Worm (Caenorhabditis elegans): ENCODE data around the gene eif-3.K.

eif-3.K gene

ce11 chrV:13004374-13004773 is 50.6 kb downstream of the eif-3.K start:
- TF ChIP-seq dmd-4 (tag; optimal IDR thresholded peaks at IDR 0.05; ENCODE audit: borderline replicate concordance) (no peak), madf-2 (tag; optimal IDR thresholded peaks at IDR 0.05) (no peak), C38D4.7 (GFP tag; optimal IDR thresholded peaks at IDR 0.05) (no peak), rnt-1 (tag; optimal IDR thresholded peaks at IDR 0.05) (no peak), ceh-18 (tag; optimal IDR thresholded peaks at IDR 0.05) (no peak), dve-1 (tag; optimal IDR thresholded peaks at IDR 0.05) (no peak), ceh-45 (GFP tag; IDR thresholded peaks at IDR 0.05) (no peak), ceh-34 (tag; optimal IDR thresholded peaks at IDR 0.05) (no peak), tbx-7 (tag; optimal IDR thresholded peaks at IDR 0.05) (no peak), pat-9 (tag; optimal IDR thresholded peaks at IDR 0.05) (no peak), sox-4 (tag; optimal IDR thresholded peaks at IDR 0.05) (no peak)
